Worm (Caenorhabditis elegans) whole organism, L3 larva: ENCODE results near the gene nrf-6.
A peak's percentile ranks its signal among the peaks of the same experiment; 100 is the strongest.

Experiments
- R02D3.7 ChIP-seq: fragments of 150-350 bp; optimal IDR thresholded peaks from 2 replicates; lab custom pipeline; 2014; ENCODE audit warnings: missing biosample characterization, missing genetic modification characterization
- ZK546.5 ChIP-seq: sonication (generic microtip); optimal IDR thresholded peaks from 2 replicates; lab custom pipeline; 2017; ENCODE audit warnings: missing biosample characterization, missing genetic modification characterization
- ama-1 ChIP-seq: fragments of 150-350 bp; optimal IDR thresholded peaks from 2 replicates; lab custom pipeline; 2018
- ceh-16 ChIP-seq: sonication (generic microtip); optimal IDR thresholded peaks from 2 replicates; lab custom pipeline; 2017; ENCODE audit warnings: missing biosample characterization, missing genetic modification characterization
- ceh-28 ChIP-seq: fragments of 150-350 bp; optimal IDR thresholded peaks from 2 replicates; lab custom pipeline; 2014; ENCODE audit warnings: missing biosample characterization, missing genetic modification reagents, missing genetic modification characterization
- ceh-82 ChIP-seq: fragments of 150-350 bp; optimal IDR thresholded peaks from 2 replicates; lab custom pipeline; 2014; ENCODE audit warnings: missing biosample characterization, missing genetic modification characterization
- ceh-9 ChIP-seq: sonication (generic microtip); optimal IDR thresholded peaks from 2 replicates; lab custom pipeline; 2018; ENCODE audit warnings: missing biosample characterization, missing genetic modification characterization
- daf-12 ChIP-seq: fragments of 150-350 bp; optimal IDR thresholded peaks from 2 replicates; lab custom pipeline; 2014; ENCODE audit warnings: missing biosample characterization, missing genetic modification reagents, missing genetic modification characterization
- egl-27 ChIP-seq: sonication (generic microtip); optimal IDR thresholded peaks from 4 replicates; lab custom pipeline; 2017; ENCODE audit warnings: missing biosample characterization, missing genetic modification reagents, missing genetic modification characterization
- egl-5 ChIP-seq: fragments of 150-350 bp; optimal IDR thresholded peaks from 2 replicates; lab custom pipeline; 2017; ENCODE audit warnings: missing biosample characterization, missing genetic modification reagents, missing genetic modification characterization, inconsistent platforms
- elt-1 ChIP-seq: fragments of 150-350 bp; optimal IDR thresholded peaks from 2 replicates; lab custom pipeline; 2014; ENCODE audit warnings: missing biosample characterization, missing genetic modification characterization
- elt-2 ChIP-seq: sonication (generic microtip); optimal IDR thresholded peaks from 2 replicates; lab custom pipeline; 2016; ENCODE audit warnings: missing genetic modification reagents, mild to moderate bottlenecking, missing genetic modification characterization, missing compliant biosample characterization
- elt-3 ChIP-seq, 3 experiments: fragments of 150-350 bp in 1 of 3; sonication (generic microtip) in 2 of 3; optimal IDR thresholded peaks; 2 replicates in 2 of 3; 4 replicates in 1 of 3; lab custom pipeline; 2014 to 2017; ENCODE audit warnings: missing biosample characterization in 3 of 3, missing genetic modification characterization in 3 of 3
- eor-1 ChIP-seq, 2 experiments: fragments of 150-350 bp; optimal IDR thresholded peaks; 2 replicates each; lab custom pipeline; 2014 to 2018; ENCODE audit warnings: missing biosample characterization in 2 of 2, missing genetic modification characterization in 2 of 2
- fkh-10 ChIP-seq: sonication (generic microtip); optimal IDR thresholded peaks from 2 replicates; lab custom pipeline; 2017; ENCODE audit warnings: missing biosample characterization, missing genetic modification reagents, missing genetic modification characterization
- fkh-2 ChIP-seq: fragments of 150-350 bp; optimal IDR thresholded peaks from 2 replicates; lab custom pipeline; 2014; ENCODE audit warnings: missing biosample characterization, missing genetic modification reagents, missing genetic modification characterization
- fos-1 ChIP-seq: fragments of 150-350 bp; optimal IDR thresholded peaks from 2 replicates; lab custom pipeline; 2014; ENCODE audit warnings: missing biosample characterization, missing genetic modification characterization
- hmg-11 ChIP-seq: sonication (generic microtip); optimal IDR thresholded peaks from 2 replicates; lab custom pipeline; 2016; ENCODE audit warnings: missing genetic modification characterization, missing compliant biosample characterization
- jun-1 ChIP-seq: fragments of 150-350 bp; optimal IDR thresholded peaks from 2 replicates; lab custom pipeline; 2014; ENCODE audit warnings: missing biosample characterization, missing genetic modification reagents, missing genetic modification characterization
- lin-15B ChIP-seq: fragments of 150-350 bp; optimal IDR thresholded peaks from 2 replicates; lab custom pipeline; 2014; ENCODE audit warnings: missing biosample characterization, missing genetic modification characterization
- lin-39 ChIP-seq: fragments of 150-350 bp; optimal IDR thresholded peaks from 2 replicates; lab custom pipeline; 2018; ENCODE audit warnings: missing biosample characterization, missing genetic modification reagents, missing genetic modification characterization
- lsy-12 ChIP-seq: sonication (generic microtip); optimal IDR thresholded peaks from 2 replicates; lab custom pipeline; 2016; ENCODE audit warnings: mild to moderate bottlenecking, missing genetic modification characterization, missing compliant biosample characterization
- mdl-1 ChIP-seq: fragments of 150-350 bp; optimal IDR thresholded peaks from 2 replicates; lab custom pipeline; 2014; ENCODE audit warnings: missing biosample characterization, missing genetic modification characterization
- mml-1 ChIP-seq: fragments of 150-350 bp; sonication (generic microtip); optimal IDR thresholded peaks from 3 replicates; lab custom pipeline; 2014; ENCODE audit warnings: missing biosample characterization, missing genetic modification characterization
- nfya-1 ChIP-seq: sonication (generic microtip); optimal IDR thresholded peaks from 2 replicates; lab custom pipeline; 2017; ENCODE audit warnings: missing genetic modification characterization, mild to moderate bottlenecking, missing compliant biosample characterization, antibody characterized with exemption, moderate library complexity; ENCODE audit not compliant: insufficient read depth
- nhr-11 ChIP-seq: fragments of 150-350 bp; optimal IDR thresholded peaks from 2 replicates; lab custom pipeline; 2014; ENCODE audit warnings: missing biosample characterization, missing genetic modification characterization
- nhr-12 ChIP-seq: fragments of 150-350 bp; optimal IDR thresholded peaks from 2 replicates; lab custom pipeline; 2014; ENCODE audit warnings: missing biosample characterization, missing genetic modification characterization
- nhr-23 ChIP-seq: fragments of 150-350 bp; optimal IDR thresholded peaks from 2 replicates; lab custom pipeline; 2014; ENCODE audit warnings: missing biosample characterization, missing genetic modification reagents, missing genetic modification characterization
- nhr-237 ChIP-seq: fragments of 150-350 bp; optimal IDR thresholded peaks from 2 replicates; lab custom pipeline; 2014; ENCODE audit warnings: missing biosample characterization, missing genetic modification characterization
- nhr-25 ChIP-seq: sonication (generic microtip); optimal IDR thresholded peaks from 2 replicates; lab custom pipeline; 2017; ENCODE audit warnings: missing biosample characterization, missing genetic modification characterization
- nhr-28 ChIP-seq: fragments of 150-350 bp; optimal IDR thresholded peaks from 2 replicates; lab custom pipeline; 2014; ENCODE audit warnings: missing biosample characterization, missing genetic modification characterization
- nhr-43 ChIP-seq: sonication (generic microtip); optimal IDR thresholded peaks from 2 replicates; lab custom pipeline; 2016; ENCODE audit warnings: mild to moderate bottlenecking, missing genetic modification characterization, missing compliant biosample characterization; ENCODE audit not compliant: poor library complexity, severe bottlenecking
- nhr-67 ChIP-seq: fragments of 150-350 bp; optimal IDR thresholded peaks from 2 replicates; lab custom pipeline; 2014; ENCODE audit warnings: missing biosample characterization, missing genetic modification characterization
- nhr-76 ChIP-seq: fragments of 150-350 bp; sonication (generic microtip); optimal IDR thresholded peaks from 5 replicates; lab custom pipeline; 2014; ENCODE audit warnings: missing biosample characterization, missing genetic modification characterization
- nhr-77 ChIP-seq: fragments of 150-350 bp; optimal IDR thresholded peaks from 2 replicates; lab custom pipeline; 2014; ENCODE audit warnings: missing biosample characterization, missing genetic modification characterization
- pha-4 ChIP-seq: fragments of 150-350 bp; optimal IDR thresholded peaks from 2 replicates; lab custom pipeline; 2014; ENCODE audit warnings: missing biosample characterization, missing genetic modification reagents, missing genetic modification characterization
- pqm-1 ChIP-seq: fragments of 150-350 bp; optimal IDR thresholded peaks from 2 replicates; lab custom pipeline; 2017; ENCODE audit warnings: missing biosample characterization, missing genetic modification characterization, inconsistent platforms
- sea-2 ChIP-seq: fragments of 150-350 bp; sonication (generic microtip); optimal IDR thresholded peaks from 4 replicates; lab custom pipeline; 2014; ENCODE audit warnings: missing biosample characterization, missing genetic modification reagents, missing genetic modification characterization
- skn-1 ChIP-seq: fragments of 150-350 bp; optimal IDR thresholded peaks from 2 replicates; lab custom pipeline; 2014; ENCODE audit warnings: missing biosample characterization, missing genetic modification characterization
- snpc-4 ChIP-seq: fragments of 150-350 bp; optimal IDR thresholded peaks from 2 replicates; lab custom pipeline; 2014; ENCODE audit warnings: missing biosample characterization, missing genetic modification characterization
- tbx-2 ChIP-seq: sonication (generic microtip); optimal IDR thresholded peaks from 2 replicates; lab custom pipeline; 2016; ENCODE audit warnings: mild to moderate bottlenecking, missing genetic modification characterization, missing compliant biosample characterization
- unc-39 ChIP-seq: sonication (generic microtip); optimal IDR thresholded peaks from 4 replicates; lab custom pipeline; 2017; ENCODE audit warnings: missing biosample characterization, missing genetic modification characterization
- unc-62 ChIP-seq: fragments of 150-350 bp; sonication (generic microtip); optimal IDR thresholded peaks from 4 replicates; lab custom pipeline; 2014; ENCODE audit warnings: missing biosample characterization, missing genetic modification reagents, missing genetic modification characterization
- zag-1 ChIP-seq: fragments of 150-350 bp; optimal IDR thresholded peaks from 2 replicates; lab custom pipeline; 2014; ENCODE audit warnings: missing biosample characterization, missing genetic modification characterization
- ztf-11 ChIP-seq: fragments of 150-350 bp; optimal IDR thresholded peaks from 2 replicates; lab custom pipeline; 2014; ENCODE audit warnings: missing biosample characterization, missing genetic modification characterization
- ztf-4 ChIP-seq: fragments of 150-350 bp; optimal IDR thresholded peaks from 2 replicates; lab custom pipeline; 2014; ENCODE audit warnings: missing biosample characterization, missing genetic modification characterization

Gene nrf-6

ce11 chrII:8032657-8033056, at the start of gene nrf-6:
TSS of gene nrf-6 (minus strand) at chrII:8032708.
- TF ChIP-seq fkh-10 (GFP tag; lab: Kevin White, UChicago) (no peak), sea-2 (GFP tag; lab: Kevin White, UChicago) (no peak), nhr-23 (tag; lab: Kevin White, UChicago) (no peak), hmg-11 (tag; lab: Kevin White, UChicago) (no peak), pqm-1 (peak; percentile 62), elt-2 (peak; percentile 87)

- TF ChIP-seq nhr-25 (tag; lab: Kevin White, UChicago) (peak; percentile 11), skn-1 (tag; lab: Kevin White, UChicago) (peak; percentile 24), ztf-4 (no peak), elt-2 (peak; percentile 83), mdl-1 (tag; lab: Kevin White, UChicago) (no peak), unc-39 (tag; lab: Kevin White, UChicago) (no peak), nhr-11 (tag; lab: Kevin White, UChicago) (no peak), jun-1 (peak; percentile 27), pha-4 (tag; lab: Kevin White, UChicago) (peak; percentile 12), zag-1 (no peak), ceh-82 (tag; lab: Kevin White, UChicago) (no peak), nhr-23 (tag; lab: Kevin White, UChicago) (peak; percentile 67), pqm-1 (peak; percentile 63), elt-1 (tag; lab: Kevin White, UChicago) (no peak), mml-1 (tag; lab: Kevin White, UChicago) (no peak), ceh-16 (tag; lab: Kevin White, UChicago) (no peak), nhr-12 (tag; lab: Kevin White, UChicago) (no peak), ceh-28 (tag; lab: Kevin White, UChicago) (peak; percentile 64), ZK546.5 (tag; lab: Kevin White, UChicago) (no peak), nhr-76 (no peak), R02D3.7 (no peak)
Measured at ce11 chrII:8078041-8078440, 45.5 kb upstream of the nrf-6 start, which contains the start of gene K02C4.5. TSS of gene K02C4.5 (plus strand) at chrII:8078435.

ce11 chrII:8075324-8075810, 42.9 kb upstream of the nrf-6 start, which contains the start of gene K02C4.2:
TSS of gene K02C4.2 (plus strand) at chrII:8075760.
- TF ChIP-seq snpc-4 (tag; lab: Kevin White, UChicago) (no peak), nhr-23 (tag; lab: Kevin White, UChicago) (peak; percentile 55), nhr-12 (tag; lab: Kevin White, UChicago) (no peak), lin-15B (tag; lab: Kevin White, UChicago) (peak; percentile 36), fkh-10 (GFP tag; lab: Kevin White, UChicago) (no peak), ceh-28 (tag; lab: Kevin White, UChicago) (no peak), unc-39 (tag; lab: Kevin White, UChicago) (no peak), nhr-11 (tag; lab: Kevin White, UChicago) (no peak), ceh-9 (no peak), lsy-12 (peak; percentile 86), elt-1 (tag; lab: Kevin White, UChicago) (no peak), jun-1 (peak; percentile 58), ceh-16 (tag; lab: Kevin White, UChicago) (peak; percentile 38), nhr-28 (tag; lab: Kevin White, UChicago) (no peak), ztf-11 (no peak), nhr-77 (tag; lab: Kevin White, UChicago) (peak; percentile 52), fkh-2 (no peak), lin-39 (tag; lab: Kevin White, UChicago) (peak; percentile 85), ztf-4 (peak; percentile 51), hmg-11 (tag; lab: Kevin White, UChicago) (peak; percentile 35), unc-62 (GFP tag; lab: Kevin White, UChicago) (no peak), nhr-43 (tag; lab: Kevin White, UChicago) (peak; percentile 61), daf-12 (tag; lab: Kevin White, UChicago) (no peak), ceh-82 (tag; lab: Kevin White, UChicago) (no peak), elt-2 (peak; percentile 76), egl-27 (tag; lab: Kevin White, UChicago) (peak; percentile 86), elt-3 (tag; optimal IDR thresholded peaks at IDR 0.05; lab: Kevin White, UChicago) (peak in 2 of 3 experiments; percentile 18 to 56), R02D3.7 (peak; percentile 6), pha-4 (tag; lab: Kevin White, UChicago) (peak; percentile 82), tbx-2 (tag; lab: Kevin White, UChicago) (peak; percentile 60), pqm-1 (peak; percentile 55), eor-1 (tag; optimal IDR thresholded peaks at IDR 0.05; lab: Kevin White, UChicago) (no peak), fos-1 (no peak), nhr-237 (tag; lab: Kevin White, UChicago) (no peak), egl-5 (peak; percentile 67), nfya-1 (tag; lab: Kevin White, UChicago) (peak; percentile 73), ama-1 (lab: Kevin White, UChicago) (peak; percentile 43), nhr-76 (no peak), mdl-1 (tag; lab: Kevin White, UChicago) (no peak), nhr-25 (tag; lab: Kevin White, UChicago) (peak; percentile 85), nhr-67 (tag; lab: Kevin White, UChicago) (no peak), sea-2 (GFP tag; lab: Kevin White, UChicago) (no peak), mml-1 (tag; lab: Kevin White, UChicago) (no peak), zag-1 (no peak), ZK546.5 (tag; lab: Kevin White, UChicago) (no peak)
